Worm (Caenorhabditis elegans) whole organism, L3 larva: ENCODE results near the gene acs-14.

Experiments used
- ZK546.5 ChIP-seq: sonication (generic microtip); optimal IDR thresholded peaks from 2 replicates; lab custom pipeline; 2017; ENCODE audit warnings: missing biosample characterization, missing genetic modification characterization
- aly-2 ChIP-seq: fragments of 150-350 bp; optimal IDR thresholded peaks from 2 replicates; lab custom pipeline; 2014; ENCODE audit warnings: missing biosample characterization, missing genetic modification characterization
- ama-1 ChIP-seq: fragments of 150-350 bp; optimal IDR thresholded peaks from 2 replicates; lab custom pipeline; 2018
- ceh-16 ChIP-seq: sonication (generic microtip); optimal IDR thresholded peaks from 2 replicates; lab custom pipeline; 2017; ENCODE audit warnings: missing biosample characterization, missing genetic modification characterization
- ceh-28 ChIP-seq: fragments of 150-350 bp; optimal IDR thresholded peaks from 2 replicates; lab custom pipeline; 2014; ENCODE audit warnings: missing biosample characterization, missing genetic modification reagents, missing genetic modification characterization
- ceh-82 ChIP-seq: fragments of 150-350 bp; optimal IDR thresholded peaks from 2 replicates; lab custom pipeline; 2014; ENCODE audit warnings: missing biosample characterization, missing genetic modification characterization
- ceh-9 ChIP-seq: sonication (generic microtip); optimal IDR thresholded peaks from 2 replicates; lab custom pipeline; 2018; ENCODE audit warnings: missing biosample characterization, missing genetic modification characterization
- daf-12 ChIP-seq: fragments of 150-350 bp; optimal IDR thresholded peaks from 2 replicates; lab custom pipeline; 2014; ENCODE audit warnings: missing biosample characterization, missing genetic modification reagents, missing genetic modification characterization
- egl-27 ChIP-seq: sonication (generic microtip); optimal IDR thresholded peaks from 4 replicates; lab custom pipeline; 2017; ENCODE audit warnings: missing biosample characterization, missing genetic modification reagents, missing genetic modification characterization
- elt-1 ChIP-seq: fragments of 150-350 bp; optimal IDR thresholded peaks from 2 replicates; lab custom pipeline; 2014; ENCODE audit warnings: missing biosample characterization, missing genetic modification characterization
- elt-2 ChIP-seq: sonication (generic microtip); optimal IDR thresholded peaks from 2 replicates; lab custom pipeline; 2016; ENCODE audit warnings: missing genetic modification reagents, mild to moderate bottlenecking, missing genetic modification characterization, missing compliant biosample characterization
- elt-3 ChIP-seq, 3 experiments: fragments of 150-350 bp in 1 of 3; sonication (generic microtip) in 2 of 3; optimal IDR thresholded peaks; 2 replicates in 2 of 3; 4 replicates in 1 of 3; lab custom pipeline; 2014 to 2017; ENCODE audit warnings: missing biosample characterization in 3 of 3, missing genetic modification characterization in 3 of 3
- eor-1 ChIP-seq, 2 experiments: fragments of 150-350 bp; optimal IDR thresholded peaks; 2 replicates each; lab custom pipeline; 2014 to 2018; ENCODE audit warnings: missing biosample characterization in 2 of 2, missing genetic modification characterization in 2 of 2
- fkh-10 ChIP-seq: sonication (generic microtip); optimal IDR thresholded peaks from 2 replicates; lab custom pipeline; 2017; ENCODE audit warnings: missing biosample characterization, missing genetic modification reagents, missing genetic modification characterization
- fkh-2 ChIP-seq: fragments of 150-350 bp; optimal IDR thresholded peaks from 2 replicates; lab custom pipeline; 2014; ENCODE audit warnings: missing biosample characterization, missing genetic modification reagents, missing genetic modification characterization
- fos-1 ChIP-seq: fragments of 150-350 bp; optimal IDR thresholded peaks from 2 replicates; lab custom pipeline; 2014; ENCODE audit warnings: missing biosample characterization, missing genetic modification characterization
- hmg-11 ChIP-seq: sonication (generic microtip); optimal IDR thresholded peaks from 2 replicates; lab custom pipeline; 2016; ENCODE audit warnings: missing genetic modification characterization, missing compliant biosample characterization
- jun-1 ChIP-seq: fragments of 150-350 bp; optimal IDR thresholded peaks from 2 replicates; lab custom pipeline; 2014; ENCODE audit warnings: missing biosample characterization, missing genetic modification reagents, missing genetic modification characterization
- lin-15B ChIP-seq: fragments of 150-350 bp; optimal IDR thresholded peaks from 2 replicates; lab custom pipeline; 2014; ENCODE audit warnings: missing biosample characterization, missing genetic modification characterization
- lin-39 ChIP-seq: fragments of 150-350 bp; optimal IDR thresholded peaks from 2 replicates; lab custom pipeline; 2018; ENCODE audit warnings: missing biosample characterization, missing genetic modification reagents, missing genetic modification characterization
- lsy-12 ChIP-seq: sonication (generic microtip); optimal IDR thresholded peaks from 2 replicates; lab custom pipeline; 2016; ENCODE audit warnings: mild to moderate bottlenecking, missing genetic modification characterization, missing compliant biosample characterization
- mdl-1 ChIP-seq: fragments of 150-350 bp; optimal IDR thresholded peaks from 2 replicates; lab custom pipeline; 2014; ENCODE audit warnings: missing biosample characterization, missing genetic modification characterization
- mml-1 ChIP-seq: fragments of 150-350 bp; sonication (generic microtip); optimal IDR thresholded peaks from 3 replicates; lab custom pipeline; 2014; ENCODE audit warnings: missing biosample characterization, missing genetic modification characterization
- nfya-1 ChIP-seq: sonication (generic microtip); optimal IDR thresholded peaks from 2 replicates; lab custom pipeline; 2017; ENCODE audit warnings: missing genetic modification characterization, mild to moderate bottlenecking, missing compliant biosample characterization, antibody characterized with exemption, moderate library complexity; ENCODE audit not compliant: insufficient read depth
- nhr-11 ChIP-seq: fragments of 150-350 bp; optimal IDR thresholded peaks from 2 replicates; lab custom pipeline; 2014; ENCODE audit warnings: missing biosample characterization, missing genetic modification characterization
- nhr-12 ChIP-seq: fragments of 150-350 bp; optimal IDR thresholded peaks from 2 replicates; lab custom pipeline; 2014; ENCODE audit warnings: missing biosample characterization, missing genetic modification characterization
- nhr-23 ChIP-seq: fragments of 150-350 bp; optimal IDR thresholded peaks from 2 replicates; lab custom pipeline; 2014; ENCODE audit warnings: missing biosample characterization, missing genetic modification reagents, missing genetic modification characterization
- nhr-237 ChIP-seq: fragments of 150-350 bp; optimal IDR thresholded peaks from 2 replicates; lab custom pipeline; 2014; ENCODE audit warnings: missing biosample characterization, missing genetic modification characterization
- nhr-25 ChIP-seq: sonication (generic microtip); optimal IDR thresholded peaks from 2 replicates; lab custom pipeline; 2017; ENCODE audit warnings: missing biosample characterization, missing genetic modification characterization
- nhr-28 ChIP-seq: fragments of 150-350 bp; optimal IDR thresholded peaks from 2 replicates; lab custom pipeline; 2014; ENCODE audit warnings: missing biosample characterization, missing genetic modification characterization
- nhr-43 ChIP-seq: sonication (generic microtip); optimal IDR thresholded peaks from 2 replicates; lab custom pipeline; 2016; ENCODE audit warnings: mild to moderate bottlenecking, missing genetic modification characterization, missing compliant biosample characterization; ENCODE audit not compliant: poor library complexity, severe bottlenecking
- nhr-67 ChIP-seq: fragments of 150-350 bp; optimal IDR thresholded peaks from 2 replicates; lab custom pipeline; 2014; ENCODE audit warnings: missing biosample characterization, missing genetic modification characterization
- nhr-76 ChIP-seq: fragments of 150-350 bp; sonication (generic microtip); optimal IDR thresholded peaks from 5 replicates; lab custom pipeline; 2014; ENCODE audit warnings: missing biosample characterization, missing genetic modification characterization
- nhr-77 ChIP-seq: fragments of 150-350 bp; optimal IDR thresholded peaks from 2 replicates; lab custom pipeline; 2014; ENCODE audit warnings: missing biosample characterization, missing genetic modification characterization
- pha-4 ChIP-seq: fragments of 150-350 bp; optimal IDR thresholded peaks from 2 replicates; lab custom pipeline; 2014; ENCODE audit warnings: missing biosample characterization, missing genetic modification reagents, missing genetic modification characterization
- pqm-1 ChIP-seq: fragments of 150-350 bp; optimal IDR thresholded peaks from 2 replicates; lab custom pipeline; 2017; ENCODE audit warnings: missing biosample characterization, missing genetic modification characterization, inconsistent platforms
- sea-2 ChIP-seq: fragments of 150-350 bp; sonication (generic microtip); optimal IDR thresholded peaks from 4 replicates; lab custom pipeline; 2014; ENCODE audit warnings: missing biosample characterization, missing genetic modification reagents, missing genetic modification characterization
- skn-1 ChIP-seq: fragments of 150-350 bp; optimal IDR thresholded peaks from 2 replicates; lab custom pipeline; 2014; ENCODE audit warnings: missing biosample characterization, missing genetic modification characterization
- snpc-4 ChIP-seq: fragments of 150-350 bp; optimal IDR thresholded peaks from 2 replicates; lab custom pipeline; 2014; ENCODE audit warnings: missing biosample characterization, missing genetic modification characterization
- tbx-2 ChIP-seq: sonication (generic microtip); optimal IDR thresholded peaks from 2 replicates; lab custom pipeline; 2016; ENCODE audit warnings: mild to moderate bottlenecking, missing genetic modification characterization, missing compliant biosample characterization
- unc-39 ChIP-seq: sonication (generic microtip); optimal IDR thresholded peaks from 4 replicates; lab custom pipeline; 2017; ENCODE audit warnings: missing biosample characterization, missing genetic modification characterization
- unc-62 ChIP-seq: fragments of 150-350 bp; sonication (generic microtip); optimal IDR thresholded peaks from 4 replicates; lab custom pipeline; 2014; ENCODE audit warnings: missing biosample characterization, missing genetic modification reagents, missing genetic modification characterization
- zag-1 ChIP-seq: fragments of 150-350 bp; optimal IDR thresholded peaks from 2 replicates; lab custom pipeline; 2014; ENCODE audit warnings: missing biosample characterization, missing genetic modification characterization
- ztf-11 ChIP-seq: fragments of 150-350 bp; optimal IDR thresholded peaks from 2 replicates; lab custom pipeline; 2014; ENCODE audit warnings: missing biosample characterization, missing genetic modification characterization

acs-14 gene

ce11 chrV:9534621-9535020 lies 26.7 kb downstream of the acs-14 start, which contains the start of gene tag-329:
TSS of gene tag-329 (plus strand) at chrV:9534921.
- no peak for TF ChIP-seq ceh-82 (tag; lab: Kevin White, UChicago)
- TF ChIP-seq lsy-12, result no peak
- TF ChIP-seq nhr-23 (tag; lab: Kevin White, UChicago), result no peak

ce11 chrV:9536505-9536904 lies 28.6 kb downstream of the acs-14 start, which contains the start of gene C50F4.4:
TSS of gene C50F4.4 (plus strand) at chrV:9536771.
- TF ChIP-seq snpc-4 (tag; lab: Kevin White, UChicago), result peak; percentile 49
- TF ChIP-seq lin-15B (tag; lab: Kevin White, UChicago), result peak; percentile 28
- peak; percentile 30 for TF ChIP-seq nhr-43
- no peak for TF ChIP-seq mdl-1 (tag; lab: Kevin White, UChicago)
- peak; percentile 6 for TF ChIP-seq elt-2 (tag; lab: Kevin White, UChicago)

- TF ChIP-seq skn-1 (tag; lab: Kevin White, UChicago) (no peak), nhr-67 (tag; lab: Kevin White, UChicago) (no peak), fkh-2 (tag; lab: Kevin White, UChicago) (no peak), ceh-28 (no peak), daf-12 (tag; lab: Kevin White, UChicago) (no peak), sea-2 (GFP tag; lab: Kevin White, UChicago) (no peak), egl-27 (tag; lab: Kevin White, UChicago) (no peak), fos-1 (tag; lab: Kevin White, UChicago) (no peak), nhr-23 (tag; lab: Kevin White, UChicago) (no peak), lin-39 (tag; lab: Kevin White, UChicago) (no peak), jun-1 (no peak), elt-3 (tag; optimal IDR thresholded peaks at IDR 0.05; lab: Kevin White, UChicago) (no peak), nhr-11 (no peak), ztf-11 (tag; lab: Kevin White, UChicago) (no peak)
Measured at ce11 chrV:9539638-9540037, 31.7 kb downstream of the acs-14 start, which contains the start of gene C50F4.12. TSS of gene C50F4.12 (minus strand) at chrV:9539738.

ce11 chrV:9541506-9541905 lies 33.6 kb downstream of the acs-14 start, which contains the start of gene C50F4.16:
TSS of gene C50F4.16 (minus strand) at chrV:9541606.
- TF ChIP-seq eor-1 (tag; optimal IDR thresholded peaks at IDR 0.05; lab: Kevin White, UChicago) (no peak), fkh-10 (GFP tag; lab: Kevin White, UChicago) (no peak), hmg-11 (tag; lab: Kevin White, UChicago) (no peak), sea-2 (GFP tag; lab: Kevin White, UChicago) (no peak), unc-39 (tag; lab: Kevin White, UChicago) (no peak), ceh-16 (no peak), elt-2 (tag; lab: Kevin White, UChicago) (no peak), nhr-28 (tag; lab: Kevin White, UChicago) (no peak), ama-1 (lab: Kevin White, UChicago) (no peak), jun-1 (no peak), nhr-12 (no peak), unc-62 (GFP tag; lab: Kevin White, UChicago) (no peak), nfya-1 (tag; lab: Kevin White, UChicago) (no peak), nhr-11 (no peak)
- TF ChIP-seq, all 47 proteins: peak for 0

ce11 chrV:9544176-9544632 lies 36.3 kb downstream of the acs-14 start, which contains the start of gene mdf-1:
TSS of gene mdf-1 (minus strand) at chrV:9544226.
- TF ChIP-seq nhr-25 (tag; lab: Kevin White, UChicago) (peak; percentile 75), eor-1 (tag; optimal IDR thresholded peaks at IDR 0.05; lab: Kevin White, UChicago) (no peak), tbx-2 (tag; lab: Kevin White, UChicago) (peak; percentile 14), mml-1 (no peak), pqm-1 (tag; lab: Kevin White, UChicago) (peak; percentile 58), nhr-67 (tag; lab: Kevin White, UChicago) (no peak), ceh-9 (tag; lab: Kevin White, UChicago) (no peak), aly-2 (tag; lab: Kevin White, UChicago) (no peak), unc-62 (GFP tag; lab: Kevin White, UChicago) (peak; percentile 12), ceh-16 (no peak), pha-4 (tag; lab: Kevin White, UChicago) (peak; percentile 55), ama-1 (lab: Kevin White, UChicago) (peak; percentile 41), zag-1 (tag; lab: Kevin White, UChicago) (no peak), fkh-2 (tag; lab: Kevin White, UChicago) (no peak), nhr-237 (tag; lab: Kevin White, UChicago) (no peak), unc-39 (tag; lab: Kevin White, UChicago) (no peak), ceh-82 (tag; lab: Kevin White, UChicago) (no peak), snpc-4 (tag; lab: Kevin White, UChicago) (peak; percentile 36), elt-1 (tag; lab: Kevin White, UChicago) (no peak), daf-12 (tag; lab: Kevin White, UChicago) (no peak), ZK546.5 (no peak), nhr-76 (tag; lab: Kevin White, UChicago) (no peak), mdl-1 (tag; lab: Kevin White, UChicago) (no peak), nhr-77 (no peak), nhr-11 (no peak), nhr-23 (tag; lab: Kevin White, UChicago) (peak; percentile 85), nhr-28 (tag; lab: Kevin White, UChicago) (no peak), fkh-10 (GFP tag; lab: Kevin White, UChicago) (no peak), skn-1 (tag; lab: Kevin White, UChicago) (no peak)
